Worm (Caenorhabditis elegans) whole organism, L4 larva: ENCODE results near the gene kin-9.

Experiments
- F10B5.3 ChIP-seq: sonication (generic microtip); optimal IDR thresholded peaks from 2 replicates; lab custom pipeline; 2016; ENCODE audit warnings: mild to moderate bottlenecking, missing genetic modification characterization, missing compliant biosample characterization
- F37D6.2 ChIP-seq: sonication (generic microtip); optimal IDR thresholded peaks from 2 replicates; lab custom pipeline; 2016; ENCODE audit warnings: mild to moderate bottlenecking, missing genetic modification characterization, missing compliant biosample characterization
- T20F7.1 ChIP-seq: fragments of 200-800 bp; sonication (Bioruptor generic); optimal IDR thresholded peaks from 2 replicates; lab custom pipeline; 2018; ENCODE audit warnings: mild to moderate bottlenecking, missing genetic modification characterization, missing compliant biosample characterization
- T26A8.4 ChIP-seq: fragments of 200-800 bp; sonication (Bioruptor generic); IDR thresholded peaks from 2 replicates; pipeline ENCODE4 v1.3.6; 2022; ENCODE audit warnings: missing genetic modification characterization, missing compliant biosample characterization
- aha-1 ChIP-seq: fragments of 150-350 bp; peaks from one replicate; lab custom pipeline; 2014; ENCODE audit warnings: missing biosample characterization, missing genetic modification characterization
- attf-4 ChIP-seq: sonication (generic microtip); optimal IDR thresholded peaks from 3 replicates; lab custom pipeline; 2017; ENCODE audit warnings: missing biosample characterization, missing genetic modification characterization
- ceh-32 ChIP-seq: sonication (generic microtip); optimal IDR thresholded peaks from 2 replicates; lab custom pipeline; 2016; ENCODE audit warnings: mild to moderate bottlenecking, missing genetic modification characterization, missing compliant biosample characterization; ENCODE audit not compliant: poor library complexity
- daf-12 ChIP-seq: fragments of 150-350 bp; optimal IDR thresholded peaks from 2 replicates; lab custom pipeline; 2014; ENCODE audit warnings: missing biosample characterization, missing genetic modification reagents, missing genetic modification characterization
- daf-16 ChIP-seq, 3 experiments: sonication (generic microtip); optimal IDR thresholded peaks; 2 replicates each; lab custom pipeline; 2016 to 2017; ENCODE audit warnings: missing genetic modification characterization in 3 of 3, missing genetic modification reagents in 3 of 3, mild to moderate bottlenecking in 2 of 3, missing compliant biosample characterization in 2 of 3, missing biosample characterization in 1 of 3, moderate library complexity in 1 of 3
- daf-8 ChIP-seq: fragments of 200-800 bp; sonication (Bioruptor generic); IDR thresholded peaks from 2 replicates; pipeline ENCODE4 v1.3.6; 2022; ENCODE audit warnings: missing genetic modification characterization, missing compliant biosample characterization
- dmd-6 ChIP-seq: fragments of 200-800 bp; sonication (Bioruptor generic); IDR thresholded peaks from 2 replicates; pipeline ENCODE4 v1.3.6; 2022; ENCODE audit warnings: missing genetic modification reagents, missing genetic modification characterization, missing compliant biosample characterization
- dmd-9 ChIP-seq: fragments of 200-800 bp; sonication (Bioruptor generic); IDR thresholded peaks from 2 replicates; pipeline ENCODE4 v1.3.6; 2022; ENCODE audit warnings: missing genetic modification reagents, missing genetic modification characterization, missing compliant biosample characterization
- dve-1 ChIP-seq: sonication (generic microtip); optimal IDR thresholded peaks from 2 replicates; lab custom pipeline; 2017; ENCODE audit warnings: antibody characterized with exemption, mild to moderate bottlenecking, missing genetic modification characterization, missing compliant biosample characterization; ENCODE audit not compliant: insufficient read depth
- hif-1 ChIP-seq, 2 experiments: sonication (generic microtip); optimal IDR thresholded peaks; 2 replicates each; lab custom pipeline; 2016 to 2017; ENCODE audit warnings: missing compliant biosample characterization in 2 of 2, missing genetic modification characterization in 2 of 2, missing genetic modification reagents in 2 of 2, missing genotype in 2 of 2, mild to moderate bottlenecking in 1 of 2
- hlh-11 ChIP-seq: fragments of 200-800 bp; sonication (Bioruptor generic); optimal IDR thresholded peaks from 2 replicates; lab custom pipeline; 2018; ENCODE audit warnings: mild to moderate bottlenecking, missing genetic modification characterization, missing compliant biosample characterization
- hlh-30 ChIP-seq: sonication (generic microtip); optimal IDR thresholded peaks from 2 replicates; lab custom pipeline; 2017; ENCODE audit warnings: antibody characterized with exemption, mild to moderate bottlenecking, missing genetic modification characterization, missing compliant biosample characterization; ENCODE audit not compliant: insufficient read depth
- hmg-1.1 ChIP-seq: fragments of 200-800 bp; sonication (Bioruptor generic); IDR thresholded peaks from 2 replicates; pipeline ENCODE4 v1.3.6; 2022; ENCODE audit warnings: missing genetic modification reagents, missing genetic modification characterization, missing compliant biosample characterization
- lin-1 ChIP-seq: fragments of 200-800 bp; sonication (Bioruptor generic); IDR thresholded peaks from 2 replicates; pipeline ENCODE4 v1.3.6; 2022; ENCODE audit warnings: missing genetic modification reagents, missing genetic modification characterization, missing compliant biosample characterization
- lir-3 ChIP-seq: sonication (generic microtip); optimal IDR thresholded peaks from 2 replicates; lab custom pipeline; 2016; ENCODE audit warnings: mild to moderate bottlenecking, missing genetic modification characterization, missing compliant biosample characterization
- lsy-2 ChIP-seq, 2 experiments: fragments of 150-350 bp in 1 of 2; sonication (generic microtip) in 1 of 2; optimal IDR thresholded peaks; 2 replicates each; lab custom pipeline; 2014 to 2017; ENCODE audit warnings: missing biosample characterization in 2 of 2, missing genetic modification characterization in 2 of 2
- mdt-29 ChIP-seq: fragments of 200-800 bp; sonication (Bioruptor generic); IDR thresholded peaks from 2 replicates; pipeline ENCODE4 v1.3.6; 2022; ENCODE audit warnings: missing genetic modification reagents, missing genetic modification characterization, missing compliant biosample characterization
- mep-1 ChIP-seq: fragments of 150-350 bp; sonication (generic microtip); optimal IDR thresholded peaks from 3 replicates; lab custom pipeline; 2014; ENCODE audit warnings: missing biosample characterization, missing genetic modification characterization
- mes-2 ChIP-seq: sonication (generic microtip); optimal IDR thresholded peaks from 2 replicates; lab custom pipeline; 2016; ENCODE audit warnings: missing genotype, mild to moderate bottlenecking, missing genetic modification characterization, missing compliant biosample characterization; ENCODE audit not compliant: poor library complexity, severe bottlenecking
- nhr-10 ChIP-seq: fragments of 150-350 bp; optimal IDR thresholded peaks from 2 replicates; lab custom pipeline; 2014; ENCODE audit warnings: missing biosample characterization, missing genetic modification characterization
- nhr-102 ChIP-seq: sonication (generic microtip); optimal IDR thresholded peaks from 2 replicates; lab custom pipeline; 2016; ENCODE audit warnings: mild to moderate bottlenecking, missing genetic modification characterization, moderate library complexity, missing compliant biosample characterization
- nhr-28 ChIP-seq: fragments of 150-350 bp; optimal IDR thresholded peaks from 2 replicates; lab custom pipeline; 2014; ENCODE audit warnings: missing biosample characterization, missing genetic modification characterization
- nhr-41 ChIP-seq: fragments of 200-800 bp; sonication (Bioruptor generic); IDR thresholded peaks from 2 replicates; pipeline ENCODE4 v1.3.6; 2022; ENCODE audit warnings: missing genetic modification reagents, missing genetic modification characterization, missing compliant biosample characterization
- nhr-48 ChIP-seq: sonication (generic microtip); optimal IDR thresholded peaks from 2 replicates; lab custom pipeline; 2016; ENCODE audit warnings: mild to moderate bottlenecking, missing genetic modification characterization, missing compliant biosample characterization
- nhr-6 ChIP-seq: fragments of 150-350 bp; optimal IDR thresholded peaks from 2 replicates; lab custom pipeline; 2014; ENCODE audit warnings: missing biosample characterization, missing genetic modification characterization
- nhr-77 ChIP-seq: fragments of 150-350 bp; optimal IDR thresholded peaks from 2 replicates; lab custom pipeline; 2014; ENCODE audit warnings: missing biosample characterization, missing genetic modification characterization
- pha-4 ChIP-seq, 2 experiments: fragments of 150-350 bp in 1 of 2; fragments of 200-800 bp in 1 of 2; sonication (Bioruptor generic) in 1 of 2; IDR thresholded peaks in 1 of 2; optimal IDR thresholded peaks in 1 of 2; 2 replicates each; pipeline versions ENCODE4 v1.3.6 to Lab custom; 2014 to 2022; ENCODE audit warnings: missing genetic modification characterization in 2 of 2, missing genetic modification reagents in 2 of 2, missing biosample characterization in 1 of 2, missing compliant biosample characterization in 1 of 2
- php-3 ChIP-seq: fragments of 200-800 bp; sonication (Bioruptor generic); IDR thresholded peaks from 2 replicates; pipeline ENCODE4 v1.3.6; 2022; ENCODE audit warnings: missing genetic modification reagents, missing genetic modification characterization, missing compliant biosample characterization
- pqm-1 ChIP-seq: sonication (generic microtip); optimal IDR thresholded peaks from 2 replicates; lab custom pipeline; 2017; ENCODE audit warnings: missing biosample characterization, missing genetic modification characterization
- tra-1 ChIP-seq: fragments of 200-800 bp; sonication (Bioruptor generic); IDR thresholded peaks from 2 replicates; pipeline ENCODE4 v1.3.6; 2022; ENCODE audit warnings: missing genetic modification reagents, missing genetic modification characterization, missing compliant biosample characterization
- unc-62 ChIP-seq, 3 experiments: fragments of 150-350 bp in 1 of 3; sonication (generic microtip); optimal IDR thresholded peaks in 2 of 3; peaks in 1 of 3; 1 replicate in 1 of 3; 2 replicates in 2 of 3; lab custom pipeline; 2014 to 2017; ENCODE audit warnings: missing biosample characterization in 3 of 3, missing genetic modification characterization in 3 of 3, missing genetic modification reagents in 3 of 3, missing genotype in 1 of 3
- zag-1 ChIP-seq: fragments of 150-350 bp; optimal IDR thresholded peaks from 2 replicates; lab custom pipeline; 2014; ENCODE audit warnings: missing biosample characterization, missing genetic modification characterization
- zfp-2 ChIP-seq: sonication (generic microtip); optimal IDR thresholded peaks from 2 replicates; lab custom pipeline; 2016; ENCODE audit warnings: mild to moderate bottlenecking, missing genetic modification characterization, missing compliant biosample characterization
- ztf-7 ChIP-seq: fragments of 150-350 bp; optimal IDR thresholded peaks from 2 replicates; lab custom pipeline; 2014; ENCODE audit warnings: missing biosample characterization, missing genetic modification characterization

Gene kin-9

DNA sequence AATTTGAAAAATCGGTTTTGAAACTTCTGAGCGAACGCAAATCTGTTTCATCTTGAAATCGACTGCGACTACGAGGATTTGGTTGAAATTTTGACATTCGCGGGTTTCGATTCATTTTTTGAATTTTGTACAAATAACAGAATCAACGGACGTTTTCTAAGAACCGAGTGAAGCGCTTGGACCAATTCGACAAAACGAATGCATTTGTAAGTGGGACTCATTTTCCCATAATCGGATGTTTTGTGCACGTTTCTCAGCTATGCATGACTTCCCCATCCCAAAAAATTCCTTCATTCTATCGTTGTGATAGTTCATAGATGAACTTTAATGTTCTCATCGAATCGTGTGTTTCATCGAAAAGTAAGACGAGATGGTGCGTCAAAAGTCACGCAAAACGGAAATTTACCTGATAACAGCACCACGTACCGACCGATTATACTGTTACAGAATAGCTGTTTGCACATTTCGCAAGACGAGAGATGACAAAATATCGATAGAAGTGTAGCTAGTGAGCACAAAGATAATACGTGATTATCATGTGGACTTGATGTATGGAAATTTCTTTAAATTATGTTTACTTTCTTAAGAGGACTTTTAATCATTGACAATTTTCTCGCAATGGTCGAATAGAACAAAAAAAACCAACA, 37.8 kb downstream of the kin-9 start, which contains the start of gene mec-10 (continued):
- TF ChIP-seq ceh-32 (no peak), lir-3 (tag; lab: Kevin White, UChicago) (no peak), unc-62 (GFP tag; optimal IDR thresholded peaks at IDR 0.05 in 1 of 2; lab: Kevin White, UChicago) (no peak), unc-62 (tag; optimal IDR thresholded peaks at IDR 0.05; lab: Kevin White, UChicago) (no peak), T20F7.1 (GFP tag; lab: Kevin White, UChicago) (no peak), T26A8.4 (GFP tag; lab: Robert Waterston, UW) (no peak), dmd-6 (GFP tag; lab: Robert Waterston, UW) (peak; percentile 81), F10B5.3 (tag; lab: Kevin White, UChicago) (no peak), mep-1 (tag; lab: Kevin White, UChicago) (no peak), attf-4 (no peak), zag-1 (no peak)

- TF ChIP-seq nhr-48 (tag; lab: Kevin White, UChicago): peak; percentile 83
- no peak for TF ChIP-seq daf-8 (GFP tag; lab: Robert Waterston, UW)
- TF ChIP-seq daf-12: no peak
- no peak for TF ChIP-seq F37D6.2 (tag; lab: Kevin White, UChicago)
- TF ChIP-seq dve-1 (tag; lab: Kevin White, UChicago): peak; percentile 97
- TF ChIP-seq hlh-11 (tag; lab: Kevin White, UChicago): peak; percentile 89
- peak in 1 of 2 experiments; percentile 45 for TF ChIP-seq lsy-2 (tag; optimal IDR thresholded peaks at IDR 0.05; lab: Kevin White, UChicago)
- TF ChIP-seq mdt-29: 0 out of 2 replicates have a peak, but pooled peaks have one; percentile 38
- TF ChIP-seq nhr-77 (tag; lab: Kevin White, UChicago): peak; percentile 94
- peak; percentile 47; the same call in 1 of the 2 replicates for TF ChIP-seq nhr-41 (GFP tag; lab: Robert Waterston, UW)
- peak; percentile 98 for TF ChIP-seq pqm-1 (tag; lab: Kevin White, UChicago)
- peak; percentile 89 for TF ChIP-seq php-3
- TF ChIP-seq dmd-6 (GFP tag; lab: Robert Waterston, UW): peak; percentile 97
- peak; percentile 67 for TF ChIP-seq nhr-6 (tag; lab: Kevin White, UChicago)
- TF ChIP-seq lin-1 (GFP tag; lab: Robert Waterston, UW): peak; percentile 79; the same call in 1 of the 2 replicates
- peak; percentile 76 for TF ChIP-seq ztf-7
- TF ChIP-seq daf-16 (GFP tag; optimal IDR thresholded peaks at IDR 0.05; lab: Kevin White, UChicago): peak in 1 of 2 experiments; percentile 19
- peak; percentile 96 for TF ChIP-seq daf-16 (tag; optimal IDR thresholded peaks at IDR 0.05; lab: Kevin White, UChicago)
- peak; percentile 85 for TF ChIP-seq nhr-102 (tag; lab: Kevin White, UChicago)
- peak; percentile 61 for TF ChIP-seq hlh-30 (tag; lab: Kevin White, UChicago)
- peak; percentile 63 for TF ChIP-seq nhr-10 (tag; lab: Kevin White, UChicago)
- TF ChIP-seq mep-1 (tag; lab: Kevin White, UChicago): peak; percentile 79
- peak; percentile 90 for TF ChIP-seq aha-1 (tag; lab: Kevin White, UChicago)
- TF ChIP-seq nhr-28 (tag; lab: Kevin White, UChicago): peak; percentile 87
- peak; percentile 55 for TF ChIP-seq pha-4 (GFP tag; IDR thresholded peaks at IDR 0.05; lab: Robert Waterston, UW)
- no peak for TF ChIP-seq pha-4 (tag; optimal IDR thresholded peaks at IDR 0.05; lab: Kevin White, UChicago)
- TF ChIP-seq hmg-1.1 (GFP tag; lab: Robert Waterston, UW): no peak
- no peak for TF ChIP-seq zfp-2 (tag; lab: Kevin White, UChicago)
- TF ChIP-seq T20F7.1 (GFP tag; lab: Kevin White, UChicago): peak; percentile 60
- peak; percentile 7 for TF ChIP-seq mes-2 (tag; lab: Kevin White, UChicago)
- TF ChIP-seq tra-1: peak; percentile 67; the same call in 1 of the 2 replicates
- peak in 1 of 2 experiments; percentile 79 for TF ChIP-seq hif-1 (tag; optimal IDR thresholded peaks at IDR 0.05; lab: Kevin White, UChicago)
- TF ChIP-seq dmd-9: no peak
These were observed 41.0 kb downstream of the kin-9 start for ce11 chrX:8473468-8473867.
